Fruit fly (Drosophila melanogaster) ovary, adult (tissue): ENCODE results near the gene Rcd-1.

Experiments
- CG17801 ChIP-seq: fragments of 200-800 bp; optimal IDR thresholded peaks from 2 replicates; lab custom pipeline; 2019; ENCODE audit warnings: missing biosample characterization, mild to moderate bottlenecking, missing genetic modification characterization, moderate library complexity; ENCODE audit not compliant: partially characterized antibody

Gene Rcd-1

DNA sequence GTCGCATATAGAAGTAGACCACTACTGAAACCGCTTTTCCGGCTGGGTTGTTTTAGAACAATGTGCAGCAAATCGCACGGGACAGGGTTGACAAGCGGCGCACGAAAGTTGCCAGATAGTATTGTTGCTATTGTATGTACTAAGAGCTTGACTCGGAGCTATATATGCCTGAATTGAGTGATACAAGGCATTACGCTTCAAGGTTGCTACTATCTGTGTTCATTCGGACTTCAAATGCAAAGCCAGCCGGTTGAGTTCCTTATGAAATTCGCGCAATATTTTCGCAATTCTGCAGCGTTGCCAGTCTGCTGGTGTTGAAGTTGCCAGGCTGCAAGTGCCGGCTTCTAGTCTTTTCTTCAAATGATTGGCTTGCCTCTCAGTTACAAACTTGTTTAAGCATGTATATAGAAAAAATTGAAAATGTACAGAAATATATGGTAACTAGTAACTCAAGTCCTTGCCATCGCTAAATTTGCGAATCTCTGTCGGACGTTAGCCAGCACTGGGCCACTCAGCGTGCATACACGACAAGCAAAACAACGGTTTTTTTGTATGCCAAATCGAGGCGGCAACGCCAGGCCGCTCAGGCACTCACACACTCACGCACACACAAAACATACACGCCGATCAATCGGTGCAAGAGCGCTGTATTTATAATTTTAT, 13.3 kb downstream of the Rcd-1 start, which contains the start of the genes Ranbp21 and Elys:
Gene Ranbp21 (minus strand): TSS at position 513 of the 663 bp plus-strand sequence.
Gene Elys (plus strand): TSS at position 549 of the 663 bp plus-strand sequence.
- peak; percentile 13 for TF ChIP-seq CG17801 (GFP tag; lab: Kevin White, UChicago)

DNA sequence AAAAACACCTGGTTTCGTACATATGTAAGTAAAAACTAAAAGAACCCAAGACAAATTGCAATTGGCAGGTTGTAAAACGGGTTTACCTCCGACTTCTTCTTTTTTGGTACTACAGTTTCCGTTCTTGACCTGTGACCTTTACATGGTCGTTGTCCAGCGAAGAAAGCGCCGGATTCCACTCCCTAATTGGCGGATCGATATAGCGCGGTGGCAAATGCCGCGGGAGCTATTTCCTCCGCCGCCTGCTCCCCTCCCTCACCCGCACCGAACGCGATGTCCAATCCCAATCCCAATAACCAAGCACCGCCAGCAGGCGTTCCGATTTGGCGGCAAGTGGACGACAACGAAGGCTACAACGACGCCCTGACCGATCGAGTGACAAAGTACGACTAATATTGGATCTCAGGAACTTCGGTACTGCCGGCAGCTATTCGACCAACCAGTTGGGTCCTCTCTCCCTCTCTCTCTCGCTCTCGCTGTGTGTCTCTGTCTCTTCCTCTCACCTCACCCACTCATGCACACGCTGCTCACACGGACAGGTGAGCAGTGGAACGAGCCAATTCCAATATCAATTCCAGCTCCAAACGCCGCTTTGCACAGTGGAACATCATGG, 24.1 kb downstream of the Rcd-1 start:
- peak; percentile 48 for TF ChIP-seq CG17801 (GFP tag; lab: Kevin White, UChicago)

DNA sequence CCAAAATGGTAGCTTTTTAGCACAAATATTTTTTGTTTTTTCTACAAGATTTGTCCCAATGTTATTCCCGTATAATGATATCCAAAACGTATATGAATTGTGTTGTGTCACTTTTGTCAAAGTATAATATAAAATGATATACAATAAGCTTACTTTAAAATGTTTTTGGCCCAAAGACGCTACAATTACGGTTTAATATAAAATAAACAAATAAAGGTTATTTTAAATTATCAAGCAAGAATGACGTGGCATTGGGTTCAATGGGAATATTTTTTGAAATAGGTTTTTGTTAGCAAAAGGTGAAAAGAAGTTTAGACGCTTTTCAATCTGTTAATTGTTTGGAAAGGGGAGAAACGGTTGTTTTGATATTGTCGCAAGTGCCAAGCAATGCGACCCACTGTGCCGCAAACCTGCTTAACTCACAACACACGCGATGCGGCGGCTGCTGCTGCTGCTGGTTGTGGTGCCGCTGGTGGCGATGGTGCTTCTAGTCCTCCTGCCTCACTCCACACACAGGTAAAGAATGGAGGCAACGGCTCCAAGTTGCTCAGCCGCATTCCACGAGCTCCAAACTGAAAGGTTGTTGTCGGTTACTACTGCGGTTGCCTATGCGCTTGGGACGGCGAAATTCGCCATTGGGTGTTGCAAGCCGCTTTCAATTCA, 24.8 kb downstream of the Rcd-1 start:
- TF ChIP-seq CG17801 (GFP tag; lab: Kevin White, UChicago) = no peak

DNA sequence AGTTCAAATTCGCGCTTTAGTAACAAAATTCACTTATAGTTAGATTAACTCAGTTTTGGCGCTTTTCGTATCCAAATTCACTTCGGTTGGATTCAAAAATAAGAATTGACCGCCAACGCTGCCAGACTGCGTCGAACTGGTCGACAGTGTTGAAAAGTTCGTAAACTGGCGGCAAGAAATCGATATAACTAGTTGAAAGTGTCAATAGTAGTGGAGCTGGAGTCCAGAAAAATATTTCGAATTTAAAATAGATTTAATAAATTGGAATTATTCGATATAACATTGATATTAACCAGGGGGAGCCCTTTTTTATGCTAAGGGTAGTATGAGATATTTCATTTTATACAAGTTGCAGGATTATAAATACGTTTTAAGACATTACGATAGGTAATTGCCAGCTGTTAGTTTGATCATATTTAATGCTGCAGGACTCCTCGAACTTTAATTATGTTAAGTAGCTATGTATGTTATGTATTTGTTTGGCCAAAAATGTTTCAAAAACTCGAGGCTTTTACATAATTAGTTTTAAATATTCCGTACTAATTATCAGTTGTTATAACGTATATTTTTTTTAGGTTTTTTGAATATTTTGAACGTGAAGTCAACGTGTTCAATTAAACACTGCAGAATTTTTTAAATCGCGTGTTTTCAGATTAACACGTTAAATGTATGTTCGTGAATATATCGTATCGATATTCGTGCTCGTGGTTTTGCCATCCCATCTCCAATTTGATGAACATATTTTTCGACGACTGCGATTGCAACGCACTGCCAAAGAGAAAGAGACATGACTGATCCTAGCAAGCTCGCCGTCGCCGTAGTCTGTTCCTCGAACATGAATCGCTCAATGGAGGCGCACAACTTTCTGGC, 25.5 kb downstream of the Rcd-1 start, which contains the start of the genes CG14223 and Ssu72:
Gene CG14223 (minus strand): TSS at position 113 of the 870 bp plus-strand sequence.
Gene Ssu72 (plus strand): TSS at position 703 of the 870 bp plus-strand sequence.
- no peak for TF ChIP-seq CG17801 (GFP tag; lab: Kevin White, UChicago)

DNA sequence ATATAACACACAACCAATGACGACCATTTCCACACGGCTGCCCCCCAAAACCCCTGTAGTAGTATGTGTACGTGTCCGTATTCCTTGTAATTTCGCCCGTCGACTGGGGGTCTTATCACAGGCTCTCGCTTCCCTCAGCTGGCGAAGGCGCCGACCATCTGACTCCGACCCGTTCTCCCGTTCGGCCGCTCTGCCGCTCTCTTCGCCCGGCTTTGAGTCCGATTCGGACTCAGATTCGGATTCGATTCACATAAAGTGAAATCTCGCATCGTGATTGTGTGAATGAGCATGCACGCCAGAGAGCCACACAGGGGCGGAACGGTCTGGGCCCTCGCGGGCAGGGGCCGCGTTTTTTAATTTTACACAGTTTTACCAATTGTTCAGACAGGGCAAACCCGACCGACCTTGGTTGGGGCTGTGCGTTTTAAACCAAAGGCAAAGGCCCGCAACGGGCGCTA, 27.1 kb downstream of the Rcd-1 start:
- TF ChIP-seq CG17801 (GFP tag; lab: Kevin White, UChicago) = peak; percentile 13

DNA sequence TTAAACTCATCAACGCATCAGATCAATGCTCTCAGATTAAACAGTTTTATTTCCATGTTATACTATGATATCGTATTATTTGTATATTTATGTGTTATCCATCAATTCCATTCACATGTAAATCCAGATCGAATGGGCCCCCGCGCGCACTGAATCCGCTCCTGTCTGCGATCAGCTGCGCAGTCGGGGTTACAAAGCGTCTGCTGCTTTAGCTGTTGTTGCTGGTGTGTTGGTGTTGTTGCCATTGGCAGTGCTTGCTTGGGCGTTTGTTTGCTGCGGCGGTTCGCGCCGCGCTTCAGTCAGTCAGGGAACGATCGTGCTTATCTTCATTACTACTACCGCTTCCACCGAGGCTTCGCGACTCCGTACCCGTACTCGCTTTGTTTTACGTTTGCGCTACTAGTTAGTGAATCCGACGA, 28.4 kb downstream of the Rcd-1 start, which contains the start of gene Zw:
Gene Zw (plus strand): TSS at position 262 of the 419 bp plus-strand sequence.
- TF ChIP-seq CG17801 (GFP tag; lab: Kevin White, UChicago) = peak; percentile 69

DNA sequence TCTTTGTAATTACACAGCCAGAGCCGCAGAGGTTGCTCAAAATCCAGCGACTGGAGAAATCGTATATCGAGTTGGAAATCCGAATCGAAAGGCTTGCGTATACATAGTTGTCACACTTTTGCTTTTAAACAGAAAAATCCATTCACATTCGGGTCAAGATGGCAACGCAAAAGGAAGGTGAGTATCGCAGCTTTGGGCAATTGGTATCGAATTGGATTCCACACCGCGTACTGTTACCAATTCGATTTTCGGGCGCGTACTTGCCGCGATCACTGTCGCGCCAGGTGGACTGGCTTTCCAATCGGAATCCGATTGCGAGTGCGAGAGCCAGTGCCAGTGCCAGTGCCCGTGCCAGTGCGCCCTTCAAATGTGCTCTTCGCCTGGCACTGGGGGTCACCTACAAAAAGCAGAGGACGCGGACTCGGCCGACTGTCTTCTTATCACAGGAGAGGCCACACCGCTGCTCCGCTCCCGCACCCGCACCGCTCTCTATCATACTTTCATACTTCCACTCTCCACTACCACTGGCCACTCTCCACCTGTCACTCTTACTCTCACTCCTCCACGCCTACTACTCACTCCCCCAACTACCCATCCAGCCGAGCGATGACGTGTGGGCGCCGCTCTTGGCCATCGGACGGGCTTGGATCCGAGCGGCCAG, 29.0 kb downstream of the Rcd-1 start:
- no peak for TF ChIP-seq CG17801 (GFP tag; lab: Kevin White, UChicago)

DNA sequence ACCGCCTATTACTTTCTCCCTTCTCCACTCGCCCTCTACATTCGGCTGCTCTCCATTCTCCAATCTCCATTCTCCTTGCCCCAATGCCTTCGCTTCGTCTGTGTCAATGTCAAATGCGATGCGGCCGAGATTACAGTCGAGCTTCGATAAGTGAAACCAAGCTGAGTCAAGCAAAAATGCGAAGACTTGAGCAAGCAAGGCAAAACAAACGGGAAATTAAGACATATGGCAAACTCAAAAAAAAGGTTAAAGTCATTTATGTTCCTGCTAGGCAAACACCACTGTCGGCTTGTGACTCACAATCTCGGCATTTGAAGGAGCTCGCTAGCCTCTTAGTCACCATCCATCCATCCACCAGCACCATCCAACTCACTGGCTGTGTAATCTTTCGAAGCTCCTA, 29.8 kb downstream of the Rcd-1 start:
- peak; percentile 93 for TF ChIP-seq CG17801 (GFP tag; lab: Kevin White, UChicago)

DNA sequence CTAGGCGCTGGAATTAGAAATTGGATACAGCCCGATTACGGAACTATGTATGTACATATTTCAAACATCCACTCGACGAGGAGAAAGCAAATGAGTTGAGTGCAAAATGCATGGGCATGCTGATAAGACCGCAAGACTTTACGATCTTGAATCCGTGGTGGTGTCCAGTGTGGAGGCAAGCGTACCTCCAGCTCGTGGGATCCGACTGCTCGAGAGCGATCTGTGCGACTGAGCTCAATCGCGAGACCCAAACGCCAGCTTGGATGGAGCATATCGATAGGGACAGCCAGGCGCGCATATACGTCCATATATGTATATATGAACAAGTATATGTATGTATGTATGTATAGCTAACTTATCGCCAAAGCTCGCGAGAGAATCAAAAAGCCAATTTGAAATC, 37.1 kb downstream of the Rcd-1 start, which contains the start of gene et:
Gene et (minus strand): TSS at position 230 of the 400 bp plus-strand sequence.
- TF ChIP-seq CG17801 (GFP tag; lab: Kevin White, UChicago) = no peak

DNA sequence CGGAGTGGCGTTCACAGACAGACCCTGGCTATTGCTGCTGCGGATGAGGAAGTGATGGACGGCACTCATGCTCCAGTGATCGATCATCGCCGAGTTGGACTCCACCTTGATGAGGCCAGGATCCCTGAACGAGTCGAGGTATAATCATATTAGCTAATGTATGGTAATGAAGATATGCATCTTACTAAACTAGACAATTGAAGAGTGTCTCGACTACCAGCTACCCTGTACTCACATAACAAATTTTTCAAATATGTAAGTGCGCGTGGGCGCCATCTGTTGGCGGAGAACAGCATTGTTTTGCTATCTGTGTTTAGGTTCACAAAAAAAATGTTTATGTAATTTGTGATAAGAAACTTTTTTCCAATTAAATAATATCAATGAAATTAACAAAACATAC, 40.6 kb downstream of the Rcd-1 start:
- no peak for TF ChIP-seq CG17801 (GFP tag; lab: Kevin White, UChicago)

DNA sequence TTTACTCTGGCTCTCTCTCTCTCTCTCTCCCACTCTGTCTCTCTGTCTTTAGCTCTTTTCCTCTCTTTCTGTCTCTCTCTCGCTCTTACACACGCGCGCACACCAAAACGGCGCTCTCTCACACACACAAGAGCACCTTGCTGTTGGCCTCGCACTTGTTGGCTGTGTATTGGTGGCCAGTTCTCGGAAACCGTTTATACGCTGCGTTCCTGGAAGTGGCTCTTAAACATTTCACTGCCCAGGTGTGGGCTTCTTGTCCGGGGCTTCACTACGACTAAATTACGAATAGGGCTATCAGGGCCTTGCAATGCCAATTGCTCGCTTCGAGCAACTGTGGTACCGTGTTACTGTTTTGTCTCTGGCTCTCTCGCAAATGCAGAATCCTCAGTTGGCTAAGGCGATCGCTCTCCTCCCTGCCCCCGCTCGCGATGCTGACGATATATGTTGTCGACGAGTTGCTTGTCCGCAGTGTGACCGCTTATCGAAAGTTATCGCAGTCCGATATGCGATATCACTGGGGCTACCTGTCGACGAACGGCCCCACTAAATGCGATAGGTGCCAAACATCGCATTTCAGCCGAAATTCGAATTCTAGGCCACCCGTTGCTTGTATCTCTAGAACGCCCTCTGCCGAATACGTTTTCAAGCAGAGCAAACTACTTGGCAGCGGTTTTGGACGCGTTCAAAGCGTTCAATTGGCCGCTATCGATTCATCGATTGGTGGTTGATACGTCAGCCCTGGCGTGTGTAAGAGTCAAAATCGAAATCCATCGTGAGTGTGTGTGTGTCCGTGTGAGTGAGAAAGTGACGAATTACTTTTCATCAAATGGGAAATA, 44.7 kb downstream of the Rcd-1 start, which contains the start of the genes dome and Ubqn:
Gene dome (minus strand): TSS at position 479 of the 836 bp plus-strand sequence.
Gene Ubqn (plus strand): TSS at position 769 of the 836 bp plus-strand sequence.
- TF ChIP-seq CG17801 (GFP tag; lab: Kevin White, UChicago) = peak; percentile 62

DNA sequence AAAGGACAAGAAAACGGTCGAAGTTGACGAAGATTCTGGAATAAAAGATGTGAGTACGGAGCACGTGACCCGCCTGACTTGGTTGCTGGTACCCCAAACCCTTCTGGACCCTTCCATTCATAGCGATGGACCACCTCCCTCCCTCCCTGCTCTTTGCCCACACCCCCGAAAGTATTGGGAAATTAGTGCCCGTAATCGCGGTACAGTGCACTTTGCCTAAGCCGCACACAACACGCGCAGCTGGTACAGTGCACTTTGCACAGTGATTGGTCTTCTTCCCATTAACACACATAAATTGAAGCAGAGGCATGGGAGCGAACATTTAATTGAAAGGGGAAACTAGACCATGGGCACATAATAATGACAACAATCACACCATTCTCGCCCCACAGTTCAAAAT, 45.5 kb downstream of the Rcd-1 start:
- TF ChIP-seq CG17801 (GFP tag; lab: Kevin White, UChicago) = no peak

DNA sequence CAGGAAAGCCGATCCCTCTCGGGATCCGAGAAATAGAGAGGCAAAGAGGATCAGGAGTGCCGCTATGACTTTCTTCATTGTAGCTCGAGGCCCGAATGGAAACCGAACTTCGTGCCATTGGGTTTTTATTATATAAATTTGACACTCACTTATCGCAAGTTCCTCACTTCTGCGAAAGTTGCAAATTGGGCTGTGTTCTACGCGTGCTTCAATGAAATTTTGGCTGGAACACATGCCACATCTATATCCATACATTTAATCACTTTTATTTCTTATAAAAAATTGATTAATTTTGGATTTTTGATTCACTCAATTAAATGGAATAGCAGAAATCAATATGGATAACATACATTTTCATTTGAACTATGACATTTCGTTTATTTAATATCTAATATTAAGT, 50.3 kb downstream of the Rcd-1 start, which contains the start of gene CG14227:
Gene CG14227 (minus strand): TSS at position 101 of the 400 bp plus-strand sequence.
- TF ChIP-seq CG17801 (GFP tag; lab: Kevin White, UChicago) = no peak
